Worm (Caenorhabditis elegans) whole organism, mixed stage, embryonic: ENCODE measurements around the gene K07F5.8.
"Not testable (repeated sequence)": the region's sequence is repeated elsewhere in the genome, so short reads cannot be mapped to it uniquely, and the experiment has no call there.

Experiments used
- nhr-76 ChIP-seq: sonication (generic microtip); optimal IDR thresholded peaks from 2 replicates; lab custom pipeline; 2017; ENCODE audit warnings: missing biosample characterization, missing genetic modification characterization
- snpc-4 ChIP-seq: fragments of 150-350 bp; optimal IDR thresholded peaks from 2 replicates; lab custom pipeline; 2014; ENCODE audit warnings: missing biosample characterization, missing genetic modification characterization
- sptf-1 ChIP-seq: sonication (generic microtip); optimal IDR thresholded peaks from 2 replicates; lab custom pipeline; 2017; ENCODE audit warnings: mild to moderate bottlenecking, missing genetic modification characterization, moderate library complexity, missing compliant biosample characterization
- unc-62 ChIP-seq: fragments of 150-350 bp; optimal IDR thresholded peaks from 2 replicates; lab custom pipeline; 2014; ENCODE audit warnings: missing biosample characterization, missing genetic modification reagents, missing genetic modification characterization

ce11 chrIV:9837349-9837748 lies 12.2 kb downstream of the K07F5.8 start, which contains the start of gene msp-10:
- TF ChIP-seq snpc-4 (tag; lab: Kevin White, UChicago); unc-62 (GFP tag; lab: Kevin White, UChicago); sptf-1 (tag; lab: Kevin White, UChicago); nhr-76 (tag; lab: Kevin White, UChicago): not testable (repeated sequence)
